Comparison of ENCODE assay signal across 3 fruit fly cellular contexts in genomic region chr3R:11992934-11993670, dm6.
TF ChIP-seq lines count a peak whose summit lies in the region.

Gene mfas, minus strand, starts transcription at chr3R:11993315.

TF ChIP-seq in whole organism, embryonic, 481 proteins besides CTCF, POLR2A, EP300 and RAD21 (continued from another document and continues in another):
- peak; percentile 18 for TF ChIP-seq Sox100B (GFP tag; optimal IDR thresholded peaks at IDR 0.05; lab: Kevin White, UChicago)
- no peak for TF ChIP-seq Bteb2 (GFP tag; optimal IDR thresholded peaks at IDR 0.05; lab: Kevin White, UChicago)
- TF ChIP-seq CG18599 (GFP tag; optimal IDR thresholded peaks at IDR 0.05; lab: Kevin White, UChicago), result peak; percentile 26
- TF ChIP-seq CG3163 (GFP tag; optimal IDR thresholded peaks at IDR 0.05; lab: Kevin White, UChicago), result peak; percentile 32
- peak; percentile 16 for TF ChIP-seq Xrp1 (GFP tag; IDR thresholded peaks at IDR 0.05; lab: Robert Waterston, UW)
- TF ChIP-seq zen2 (GFP tag; IDR thresholded peaks at IDR 0.05; lab: Robert Waterston, UW; ENCODE audit: partially characterized antibody), result peak; percentile 6; the same call in 1 of the 3 replicates
- peak; percentile 15 for TF ChIP-seq PHDP (tag; optimal IDR thresholded peaks at IDR 0.05; lab: Kevin White, UChicago)
- TF ChIP-seq CG9215 (GFP tag; IDR thresholded peaks at IDR 0.05; lab: Robert Waterston, UW), result no peak
- peak; percentile 54; the same call in 1 of the 3 replicates for TF ChIP-seq ci (GFP tag; IDR thresholded peaks at IDR 0.05; lab: Robert Waterston, UW)
- TF ChIP-seq CG12071 (GFP tag; optimal IDR thresholded peaks at IDR 0.05; lab: Kevin White, UChicago), result peak; percentile 56
- TF ChIP-seq CG12659 (GFP tag; optimal IDR thresholded peaks at IDR 0.05; lab: Kevin White, UChicago), result no peak
- TF ChIP-seq bigmax (GFP tag; optimal IDR thresholded peaks at IDR 0.05; lab: Kevin White, UChicago), result no peak
- peak; percentile 10 for TF ChIP-seq pfk (GFP tag; optimal IDR thresholded peaks at IDR 0.05; lab: Kevin White, UChicago)
- no peak for TF ChIP-seq sc (optimal IDR thresholded peaks at IDR 0.05; lab: Kevin White, UChicago)
- peak; percentile 15 for TF ChIP-seq sc (GFP tag; optimal IDR thresholded peaks at IDR 0.05; lab: Kevin White, UChicago)
- TF ChIP-seq CG12391 (tag; optimal IDR thresholded peaks at IDR 0.05; lab: Kevin White, UChicago), result no peak
- peak; percentile 43 for TF ChIP-seq CG15601 (tag; optimal IDR thresholded peaks at IDR 0.05; lab: Kevin White, UChicago)
- no peak for TF ChIP-seq al (GFP tag; IDR thresholded peaks at IDR 0.05; lab: Robert Waterston, UW)
- TF ChIP-seq CHES-1-like (GFP tag; optimal IDR thresholded peaks at IDR 0.05; lab: Kevin White, UChicago), result peak; percentile 6
- no peak for TF ChIP-seq CG6683 (GFP tag; optimal IDR thresholded peaks at IDR 0.05; lab: Kevin White, UChicago)
- no peak for TF ChIP-seq ham (GFP tag; IDR thresholded peaks at IDR 0.05; lab: Robert Waterston, UW)
- no peak for TF ChIP-seq CG12104 (GFP tag; optimal IDR thresholded peaks at IDR 0.05; lab: Kevin White, UChicago)
- no peak for TF ChIP-seq Taf1 (GFP tag; IDR thresholded peaks at IDR 0.05; lab: Robert Waterston, UW)
- TF ChIP-seq CG8388 (GFP tag; optimal IDR thresholded peaks at IDR 0.05; lab: Kevin White, UChicago), result no peak
- no peak for TF ChIP-seq CG12236 (GFP tag; optimal IDR thresholded peaks at IDR 0.05; lab: Kevin White, UChicago)
- TF ChIP-seq sug (tag; optimal IDR thresholded peaks at IDR 0.05; lab: Kevin White, UChicago), result no peak
- no peak for TF ChIP-seq CG18011 (GFP tag; optimal IDR thresholded peaks at IDR 0.05; lab: Kevin White, UChicago)
- TF ChIP-seq otp (GFP tag; IDR thresholded peaks at IDR 0.05; lab: Robert Waterston, UW), result 0 out of 3 replicates have a peak, but pooled peaks have one; percentile 27
- TF ChIP-seq ttk (GFP tag; IDR thresholded peaks at IDR 0.05; lab: Robert Waterston, UW), result no peak
- TF ChIP-seq Dip2 (GFP tag; IDR thresholded peaks at IDR 0.05; lab: Robert Waterston, UW), result no peak
- peak; percentile 29 for TF ChIP-seq mirr (GFP tag; optimal IDR thresholded peaks at IDR 0.05; lab: Kevin White, UChicago)
- TF ChIP-seq bsh (GFP tag; optimal IDR thresholded peaks at IDR 0.05; lab: Kevin White, UChicago), result peak in 1 of 2 experiments; percentile 52
- TF ChIP-seq vvl (GFP tag; IDR thresholded peaks at IDR 0.05; lab: Robert Waterston, UW), result peak; percentile 80
- TF ChIP-seq hkb (optimal IDR thresholded peaks at IDR 0.05; lab: Kevin White, UChicago), result no peak
- peak; percentile 47 for TF ChIP-seq hkb (GFP tag; IDR thresholded peaks at IDR 0.05; lab: Robert Waterston, UW)
- TF ChIP-seq Six4 (GFP tag; optimal IDR thresholded peaks at IDR 0.05; lab: Kevin White, UChicago), result no peak
- peak; percentile 86 for TF ChIP-seq Jarid2 (GFP tag; optimal IDR thresholded peaks at IDR 0.05; lab: Kevin White, UChicago)
- TF ChIP-seq gt (GFP tag; IDR thresholded peaks at IDR 0.05; lab: Robert Waterston, UW), result no peak
- TF ChIP-seq ash1 (GFP tag; optimal IDR thresholded peaks at IDR 0.05; lab: Kevin White, UChicago), result no peak
- peak; percentile 63 for TF ChIP-seq nau (GFP tag; optimal IDR thresholded peaks at IDR 0.05; lab: Kevin White, UChicago)
- no peak for TF ChIP-seq Oli (tag; optimal IDR thresholded peaks at IDR 0.05; lab: Kevin White, UChicago)
- no peak; the same call in 1 of the 2 replicates for TF ChIP-seq HLH3B (GFP tag; IDR thresholded peaks at IDR 0.05; lab: Robert Waterston, UW)
- TF ChIP-seq seq (GFP tag; IDR thresholded peaks at IDR 0.05; lab: Robert Waterston, UW), result 0 out of 2 replicates have a peak, but pooled peaks have one; percentile 9
- TF ChIP-seq CG4424 (GFP tag; optimal IDR thresholded peaks at IDR 0.05; lab: Kevin White, UChicago), result no peak
- TF ChIP-seq C15 (GFP tag; IDR thresholded peaks at IDR 0.05; lab: Robert Waterston, UW), result no peak

TF ChIP-seq in whole organism, prepupa, 60 proteins besides CTCF, POLR2A, EP300 and RAD21 (continued from another document):
- TF ChIP-seq fd85E (GFP tag; optimal IDR thresholded peaks at IDR 0.05; lab: Kevin White, UChicago) (no peak), dsx (GFP tag; optimal IDR thresholded peaks at IDR 0.05; lab: Kevin White, UChicago; ENCODE audit: poor library complexity, severe bottlenecking) (peak; percentile 33), Met (GFP tag; optimal IDR thresholded peaks at IDR 0.05; lab: Kevin White, UChicago) (no peak), CG9139 (GFP tag; optimal IDR thresholded peaks at IDR 0.05; lab: Kevin White, UChicago) (peak; percentile 39), Lpt (GFP tag; optimal IDR thresholded peaks at IDR 0.05; lab: Kevin White, UChicago) (peak; percentile 42), CG7368 (GFP tag; optimal IDR thresholded peaks at IDR 0.05; lab: Kevin White, UChicago) (no peak), Ets96B (tag; optimal IDR thresholded peaks at IDR 0.05; lab: Kevin White, UChicago) (no peak), ss (GFP tag; optimal IDR thresholded peaks at IDR 0.05; lab: Kevin White, UChicago) (no peak), CG3032 (tag; optimal IDR thresholded peaks at IDR 0.05; lab: Kevin White, UChicago) (peak; percentile 6), fd59A (GFP tag; optimal IDR thresholded peaks at IDR 0.05; lab: Kevin White, UChicago) (no peak), Sox14 (GFP tag; optimal IDR thresholded peaks at IDR 0.05; lab: Kevin White, UChicago) (no peak), CG3919 (GFP tag; optimal IDR thresholded peaks at IDR 0.05; lab: Kevin White, UChicago) (peak; percentile 12), CG16779 (tag; optimal IDR thresholded peaks at IDR 0.05; lab: Kevin White, UChicago) (peak; percentile 0), fkh (GFP tag; optimal IDR thresholded peaks at IDR 0.05; lab: Kevin White, UChicago) (peak; percentile 76), CG1621 (tag; optimal IDR thresholded peaks at IDR 0.05; lab: Kevin White, UChicago) (no peak), CG4318 (GFP tag; optimal IDR thresholded peaks at IDR 0.05; lab: Kevin White, UChicago) (no peak), net (GFP tag; optimal IDR thresholded peaks at IDR 0.05; lab: Kevin White, UChicago) (no peak), Hr4 (GFP tag; optimal IDR thresholded peaks at IDR 0.05; lab: Kevin White, UChicago) (no peak), CG15336 (GFP tag; IDR thresholded peaks at IDR 0.05; lab: Robert Waterston, UW) (peak; percentile 30; the same call in 1 of the 2 replicates), eg (GFP tag; IDR thresholded peaks at IDR 0.05; lab: Robert Waterston, UW) (no peak), CG11762 (GFP tag; optimal IDR thresholded peaks at IDR 0.05; lab: Kevin White, UChicago; ENCODE audit: insufficient read depth) (no peak), Eip78C (GFP tag; lab: Kevin White, UChicago) (peak; percentile 44), CG6276 (GFP tag; optimal IDR thresholded peaks at IDR 0.05; lab: Kevin White, UChicago) (no peak), CG6163 (GFP tag; IDR thresholded peaks at IDR 0.05; lab: Robert Waterston, UW) (peak; percentile 53; the same call in 2 of the 3 replicates), CG10669 (GFP tag; optimal IDR thresholded peaks at IDR 0.05; lab: Kevin White, UChicago) (no peak), CG8632 (GFP tag; optimal IDR thresholded peaks at IDR 0.05; lab: Kevin White, UChicago) (no peak), cyc (GFP tag; optimal IDR thresholded peaks at IDR 0.05; lab: Kevin White, UChicago) (no peak), Eip93F (GFP tag; optimal IDR thresholded peaks at IDR 0.05; lab: Kevin White, UChicago) (no peak), Sox102F (GFP tag; optimal IDR thresholded peaks at IDR 0.05; lab: Kevin White, UChicago) (no peak), CG34406 (GFP tag; optimal IDR thresholded peaks at IDR 0.05; lab: Kevin White, UChicago) (no peak), CG31627 (GFP tag; optimal IDR thresholded peaks at IDR 0.05; lab: Kevin White, UChicago) (no peak), salr (GFP tag; optimal IDR thresholded peaks at IDR 0.05; lab: Kevin White, UChicago) (no peak), pdm3 (GFP tag; optimal IDR thresholded peaks at IDR 0.05; lab: Kevin White, UChicago) (no peak), Eip75B (GFP tag; optimal IDR thresholded peaks at IDR 0.05; lab: Kevin White, UChicago) (peak; percentile 17), Sox15 (GFP tag; optimal IDR thresholded peaks at IDR 0.05; lab: Kevin White, UChicago) (no peak), esn (GFP tag; optimal IDR thresholded peaks at IDR 0.05; lab: Kevin White, UChicago) (peak; percentile 2)

TF ChIP-seq in whole organism, wandering third instar larva, 38 proteins besides CTCF, POLR2A, EP300 and RAD21 (continued from another document):
- no peak for TF ChIP-seq CrebA (GFP tag; optimal IDR thresholded peaks at IDR 0.05; lab: Kevin White, UChicago; ENCODE audit: borderline replicate concordance)
